Worm (Caenorhabditis elegans) whole organism, L2 larva: ENCODE data around the gene pqn-2.

ENCODE experiments used
- C34F6.9 ChIP-seq: fragments of 150-350 bp; optimal IDR thresholded peaks from 2 replicates; lab custom pipeline; 2014; ENCODE audit warnings: missing biosample characterization, missing genetic modification characterization
- F13H6.1 ChIP-seq: sonication (generic microtip); optimal IDR thresholded peaks from 2 replicates; lab custom pipeline; 2016; ENCODE audit warnings: missing genetic modification characterization, missing compliant biosample characterization
- Y55F3AM.14 ChIP-seq: fragments of 200-800 bp; sonication (Bioruptor generic); optimal IDR thresholded peaks from 2 replicates; lab custom pipeline; 2018; ENCODE audit warnings: mild to moderate bottlenecking, missing genetic modification characterization, missing compliant biosample characterization
- ZK546.5 ChIP-seq: sonication (generic microtip); optimal IDR thresholded peaks from 2 replicates; lab custom pipeline; 2017; ENCODE audit warnings: missing biosample characterization, missing genetic modification characterization
- alr-1 ChIP-seq: fragments of 150-350 bp; optimal IDR thresholded peaks from 2 replicates; lab custom pipeline; 2014; ENCODE audit warnings: missing biosample characterization, missing genetic modification characterization
- aly-2 ChIP-seq: fragments of 150-350 bp; optimal IDR thresholded peaks from 2 replicates; lab custom pipeline; 2014; ENCODE audit warnings: missing biosample characterization, missing genetic modification characterization
- blmp-1 ChIP-seq: sonication (generic microtip); optimal IDR thresholded peaks from 2 replicates; lab custom pipeline; 2017; ENCODE audit warnings: missing genetic modification characterization, mild to moderate bottlenecking, missing compliant biosample characterization, antibody characterized with exemption, moderate library complexity; ENCODE audit not compliant: insufficient read depth
- ceh-16 ChIP-seq: fragments of 150-350 bp; optimal IDR thresholded peaks from 2 replicates; lab custom pipeline; 2014; ENCODE audit warnings: missing biosample characterization, missing genetic modification characterization
- crh-2 ChIP-seq: sonication (generic microtip); optimal IDR thresholded peaks from 2 replicates; lab custom pipeline; 2017; ENCODE audit warnings: missing biosample characterization, missing genetic modification characterization
- dmd-4 ChIP-seq: sonication (generic microtip); optimal IDR thresholded peaks from 2 replicates; lab custom pipeline; 2017; ENCODE audit warnings: missing biosample characterization, missing genetic modification characterization
- elt-1 ChIP-seq: fragments of 150-350 bp; optimal IDR thresholded peaks from 2 replicates; lab custom pipeline; 2014; ENCODE audit warnings: missing biosample characterization, missing genetic modification characterization
- fos-1 ChIP-seq: fragments of 150-350 bp; optimal IDR thresholded peaks from 2 replicates; lab custom pipeline; 2014; ENCODE audit warnings: missing biosample characterization, missing genetic modification characterization
- lin-11 ChIP-seq: fragments of 150-350 bp; sonication (generic microtip); optimal IDR thresholded peaks from 2 replicates; lab custom pipeline; 2014; ENCODE audit warnings: missing biosample characterization, missing genetic modification characterization, inconsistent platforms, mixed read lengths
- lin-13 ChIP-seq: fragments of 150-350 bp; optimal IDR thresholded peaks from 2 replicates; lab custom pipeline; 2014; ENCODE audit warnings: missing biosample characterization, missing genetic modification reagents, missing genetic modification characterization
- lin-39 ChIP-seq: fragments of 150-350 bp; optimal IDR thresholded peaks from 2 replicates; lab custom pipeline; 2014; ENCODE audit warnings: missing biosample characterization, missing genetic modification reagents, missing genetic modification characterization
- lsy-2 ChIP-seq, 2 experiments: fragments of 150-350 bp in 1 of 2; sonication (generic microtip) in 1 of 2; optimal IDR thresholded peaks; 2 replicates each; lab custom pipeline; 2014 to 2017; ENCODE audit warnings: missing biosample characterization in 2 of 2, missing genetic modification characterization in 2 of 2
- mbf-1 ChIP-seq: sonication (generic microtip); optimal IDR thresholded peaks from 2 replicates; lab custom pipeline; 2017; ENCODE audit warnings: missing biosample characterization, missing genetic modification characterization
- mdl-1 ChIP-seq, 2 experiments: fragments of 150-350 bp in 1 of 2; sonication (generic microtip) in 1 of 2; optimal IDR thresholded peaks; 2 replicates each; lab custom pipeline; 2017; ENCODE audit warnings: missing biosample characterization in 2 of 2, missing genetic modification characterization in 2 of 2
- nhr-12 ChIP-seq: fragments of 150-350 bp; optimal IDR thresholded peaks from 2 replicates; lab custom pipeline; 2014; ENCODE audit warnings: missing biosample characterization, missing genetic modification characterization
- nhr-129 ChIP-seq: fragments of 150-350 bp; optimal IDR thresholded peaks from 2 replicates; lab custom pipeline; 2014; ENCODE audit warnings: missing biosample characterization, missing genetic modification characterization
- nhr-23 ChIP-seq: fragments of 150-350 bp; optimal IDR thresholded peaks from 2 replicates; lab custom pipeline; 2014; ENCODE audit warnings: missing biosample characterization, missing genetic modification reagents, missing genetic modification characterization
- nhr-77 ChIP-seq: fragments of 150-350 bp; optimal IDR thresholded peaks from 2 replicates; lab custom pipeline; 2014; ENCODE audit warnings: missing biosample characterization, missing genetic modification characterization
- peb-1 ChIP-seq: fragments of 150-350 bp; optimal IDR thresholded peaks from 2 replicates; lab custom pipeline; 2014; ENCODE audit warnings: missing biosample characterization, missing genetic modification characterization
- skn-1 ChIP-seq: sonication (generic microtip); optimal IDR thresholded peaks from 2 replicates; lab custom pipeline; 2017; ENCODE audit warnings: missing biosample characterization, missing genetic modification characterization
- sma-3 ChIP-seq: sonication (generic microtip); optimal IDR thresholded peaks from 2 replicates; lab custom pipeline; 2016; ENCODE audit warnings: missing genetic modification reagents, missing genetic modification characterization, missing compliant biosample characterization
- sma-9 ChIP-seq, 2 experiments: fragments of 150-350 bp in 1 of 2; sonication (generic microtip) in 1 of 2; optimal IDR thresholded peaks; 2 replicates each; lab custom pipeline; 2014 to 2016; ENCODE audit warnings: missing genetic modification characterization in 2 of 2, mild to moderate bottlenecking in 1 of 2, missing biosample characterization in 1 of 2, missing compliant biosample characterization in 1 of 2, missing genetic modification reagents in 1 of 2, moderate library complexity in 1 of 2
- snpc-4 ChIP-seq: fragments of 150-350 bp; optimal IDR thresholded peaks from 2 replicates; lab custom pipeline; 2014; ENCODE audit warnings: missing biosample characterization, missing genetic modification characterization
- unc-55 ChIP-seq: fragments of 150-350 bp; sonication (generic microtip); optimal IDR thresholded peaks from 3 replicates; lab custom pipeline; 2014; ENCODE audit warnings: missing biosample characterization, missing genetic modification reagents, missing genetic modification characterization
- zag-1 ChIP-seq: fragments of 150-350 bp; optimal IDR thresholded peaks from 2 replicates; lab custom pipeline; 2014; ENCODE audit warnings: missing biosample characterization, missing genetic modification characterization
- ztf-1 ChIP-seq: fragments of 200-800 bp; sonication (Bioruptor generic); conservative IDR thresholded peaks from 2 replicates; pipeline ENCODE4 v1.3.6; 2022; ENCODE audit warnings: missing genetic modification characterization, missing compliant biosample characterization
- ztf-11 ChIP-seq: sonication (generic microtip); optimal IDR thresholded peaks from 2 replicates; lab custom pipeline; 2017; ENCODE audit warnings: missing biosample characterization, missing genetic modification characterization
- ztf-4 ChIP-seq: fragments of 150-350 bp; optimal IDR thresholded peaks from 2 replicates; lab custom pipeline; 2014; ENCODE audit warnings: missing biosample characterization, missing genetic modification characterization

pqn-2 gene

DNA sequence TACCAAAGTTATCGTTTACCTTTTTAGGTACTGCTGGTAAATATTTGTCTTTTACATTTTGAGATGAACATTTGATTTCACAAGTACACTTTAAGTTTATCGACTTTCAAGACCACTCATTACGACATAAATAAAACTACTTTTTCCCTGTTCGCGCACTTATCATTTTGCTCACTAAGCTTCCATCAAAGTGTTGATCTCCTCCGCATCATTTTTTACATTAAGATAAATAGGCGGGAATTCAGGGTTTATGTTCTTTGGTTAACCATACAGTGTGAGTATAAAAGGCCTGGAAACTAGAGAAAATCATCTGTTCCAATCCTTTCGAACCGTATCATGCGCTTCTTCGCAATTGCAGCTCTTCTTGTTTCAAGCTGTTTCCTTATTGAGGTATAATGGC lies at the start of gene pqn-2:
Gene pqn-2 (plus strand): TSS at position 301 of the 400 bp plus-strand sequence.
- TF ChIP-seq zag-1 (tag; lab: Kevin White, UChicago) (no peak), ztf-11 (no peak), nhr-129 (tag; lab: Kevin White, UChicago) (no peak), skn-1 (tag; lab: Kevin White, UChicago) (no peak), blmp-1 (tag; lab: Kevin White, UChicago) (no peak), lin-11 (tag; lab: Kevin White, UChicago) (no peak), ztf-1 (no peak), ceh-16 (tag; lab: Kevin White, UChicago) (no peak), aly-2 (tag; lab: Kevin White, UChicago) (no peak), Y55F3AM.14 (GFP tag; lab: Kevin White, UChicago) (no peak), unc-55 (GFP tag; lab: Kevin White, UChicago) (no peak)

DNA sequence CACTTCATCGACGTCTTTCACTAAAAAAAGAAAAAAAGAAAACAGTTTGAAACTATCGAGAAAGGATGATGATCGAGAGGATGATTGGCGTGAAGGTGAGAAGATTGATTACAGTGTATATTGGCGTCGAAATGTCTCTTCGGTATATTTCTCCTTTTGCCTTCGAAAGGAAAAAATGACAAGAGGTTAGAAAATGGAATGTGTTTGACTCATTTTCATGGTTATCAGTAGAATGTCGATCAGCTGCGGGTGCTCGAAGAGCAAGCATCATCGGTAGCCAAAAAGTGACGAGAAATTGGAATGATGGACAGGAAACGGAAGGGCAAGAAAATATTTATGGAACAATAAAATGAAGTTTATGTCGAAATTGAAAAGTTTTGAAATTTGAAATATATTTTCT lies 48.4 kb upstream of the pqn-2 start:
- TF ChIP-seq zag-1 (tag; lab: Kevin White, UChicago) (no peak), ZK546.5 (tag; lab: Kevin White, UChicago) (no peak), sma-9 (GFP tag; optimal IDR thresholded peaks at IDR 0.05; lab: Kevin White, UChicago) (peak; percentile 28), sma-9 (tag; optimal IDR thresholded peaks at IDR 0.05; lab: Kevin White, UChicago) (no peak), mbf-1 (tag; lab: Kevin White, UChicago) (no peak), sma-3 (peak; percentile 23), C34F6.9 (tag; lab: Kevin White, UChicago) (no peak), fos-1 (tag; lab: Kevin White, UChicago) (peak; percentile 73), crh-2 (tag; lab: Kevin White, UChicago) (no peak), dmd-4 (tag; lab: Kevin White, UChicago) (no peak), unc-55 (GFP tag; lab: Kevin White, UChicago) (no peak), lin-11 (tag; lab: Kevin White, UChicago) (no peak), ztf-4 (tag; lab: Kevin White, UChicago) (no peak), F13H6.1 (tag; lab: Kevin White, UChicago) (no peak), elt-1 (tag; lab: Kevin White, UChicago) (no peak), lin-13 (no peak)

DNA sequence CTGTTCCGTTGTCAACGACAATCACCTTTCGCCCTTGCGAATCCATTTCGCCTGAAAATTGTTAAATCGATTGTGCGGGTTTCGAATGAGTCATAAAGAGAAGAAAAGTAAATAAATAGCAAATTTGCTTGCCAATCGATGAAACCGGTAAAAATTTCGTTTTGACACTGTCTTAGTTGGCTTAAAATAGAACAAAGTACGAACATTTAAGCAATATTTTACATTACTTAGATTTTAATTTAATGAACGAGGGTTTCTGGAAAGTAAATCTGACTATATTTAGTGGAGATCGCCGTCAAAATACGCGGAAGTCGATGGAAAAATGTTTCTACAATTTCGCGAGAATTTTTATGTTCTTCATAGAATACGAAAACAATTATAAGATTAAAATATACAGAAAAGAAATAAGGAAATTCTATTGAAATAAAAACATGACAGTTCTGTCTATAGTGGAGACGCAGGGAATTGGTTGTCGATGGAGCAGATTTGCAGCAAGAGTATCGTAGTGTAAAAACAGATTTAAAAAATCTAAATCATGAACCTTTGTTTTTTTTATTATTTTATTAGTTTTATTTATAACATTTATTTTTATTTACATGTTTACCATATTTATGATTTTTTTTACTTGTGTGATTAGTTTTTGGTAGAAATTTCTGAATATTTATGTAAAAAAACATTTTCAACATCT lies 43.8 kb upstream of the pqn-2 start, which contains the start of gene arx-2:
Gene arx-2 (minus strand): TSS at position 51 of the 688 bp plus-strand sequence.
- TF ChIP-seq nhr-12 (tag; lab: Kevin White, UChicago) (no peak), lsy-2 (tag; optimal IDR thresholded peaks at IDR 0.05; lab: Kevin White, UChicago) (peak in 1 of 2 experiments; percentile 66), mdl-1 (tag; optimal IDR thresholded peaks at IDR 0.05; lab: Kevin White, UChicago) (no peak), nhr-77 (tag; lab: Kevin White, UChicago) (no peak), sma-3 (no peak), fos-1 (tag; lab: Kevin White, UChicago) (peak; percentile 32), C34F6.9 (tag; lab: Kevin White, UChicago) (peak; percentile 65), lin-13 (peak; percentile 30), mbf-1 (tag; lab: Kevin White, UChicago) (no peak), crh-2 (tag; lab: Kevin White, UChicago) (no peak)

DNA sequence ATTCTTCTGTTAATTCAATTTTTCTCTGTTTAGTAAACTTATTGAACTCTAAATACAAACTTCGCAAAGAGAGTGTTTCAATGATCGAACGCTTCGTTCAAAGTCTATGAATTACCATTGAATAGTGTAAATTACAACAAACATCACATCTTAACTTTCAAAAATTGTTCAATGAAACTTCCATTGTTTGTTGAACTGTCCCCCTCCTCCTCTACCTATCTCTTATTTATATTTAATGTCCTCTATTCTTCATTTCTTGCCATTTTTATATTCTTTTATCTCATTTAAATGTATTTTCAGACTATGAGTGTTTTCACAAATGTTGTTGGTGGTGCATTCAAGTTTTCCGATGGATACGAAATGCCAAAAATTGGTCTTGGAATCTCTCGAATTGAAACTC lies 43.0 kb upstream of the pqn-2 start, which contains the start of gene K07C5.2:
Gene K07C5.2 (plus strand): TSS at position 301 of the 400 bp plus-strand sequence.
- no peak for TF ChIP-seq aly-2 (tag; lab: Kevin White, UChicago)
- no peak for TF ChIP-seq crh-2 (tag; lab: Kevin White, UChicago)
- TF ChIP-seq lin-39 = no peak
- no peak for TF ChIP-seq elt-1 (tag; lab: Kevin White, UChicago)
- TF ChIP-seq skn-1 (tag; lab: Kevin White, UChicago) = no peak
- TF ChIP-seq alr-1 (tag; lab: Kevin White, UChicago) = no peak
- no peak for TF ChIP-seq nhr-23 (tag; lab: Kevin White, UChicago)
- no peak for TF ChIP-seq zag-1 (tag; lab: Kevin White, UChicago)
- TF ChIP-seq Y55F3AM.14 (GFP tag; lab: Kevin White, UChicago) = no peak
- TF ChIP-seq snpc-4 (tag; lab: Kevin White, UChicago) = no peak
- no peak for TF ChIP-seq peb-1
- TF ChIP-seq fos-1 (tag; lab: Kevin White, UChicago) = no peak
